Fruit fly (Drosophila melanogaster) whole organism, embryonic: ENCODE results near the gene CG6005.

Experiments used
- Adf1 ChIP-seq: fragments of 200-800 bp; sonication (Bioruptor generic); IDR thresholded peaks from 2 replicates; pipeline ENCODE4 v1.3.6; 2022; ENCODE audit warnings: missing biosample characterization, missing genetic modification characterization
- Atf3 ChIP-seq: fragments of 200-800 bp; sonication (Bioruptor generic); optimal IDR thresholded peaks from 3 replicates; lab custom pipeline; 2016; ENCODE audit warnings: missing biosample characterization, missing genetic modification characterization
- B-H1 ChIP-seq: fragments of 200-800 bp; sonication (Bioruptor generic); IDR thresholded peaks from 3 replicates; pipeline ENCODE4 v1.3.6; 2022; ENCODE audit warnings: missing biosample characterization, missing genetic modification characterization
- B-H2 ChIP-seq: fragments of 200-800 bp; sonication (Bioruptor generic); optimal IDR thresholded peaks from 2 replicates; lab custom pipeline; 2018; ENCODE audit warnings: missing biosample characterization, mild to moderate bottlenecking, missing genetic modification characterization
- CG10321 ChIP-seq: fragments of 200-800 bp; sonication (Bioruptor generic); IDR thresholded peaks from 2 replicates; pipeline ENCODE4 v1.3.6; 2022; ENCODE audit warnings: missing biosample characterization, missing genetic modification characterization
- CG11456 ChIP-seq: fragments of 200-800 bp; sonication (Bioruptor generic); IDR thresholded peaks from 3 replicates; pipeline ENCODE4 v1.3.6; 2022; ENCODE audit warnings: missing biosample characterization, missing genetic modification characterization
- CG12391 ChIP-seq: fragments of 200-800 bp; sonication (Bioruptor generic); optimal IDR thresholded peaks from 3 replicates; lab custom pipeline; 2018; ENCODE audit warnings: missing biosample characterization, mild to moderate bottlenecking, missing genetic modification characterization, moderate library complexity
- CG13123 ChIP-seq: fragments of 200-800 bp; sonication (Bioruptor generic); optimal IDR thresholded peaks from 2 replicates; lab custom pipeline; 2016; ENCODE audit warnings: missing biosample characterization, missing genetic modification characterization
- CG1647 ChIP-seq: fragments of 200-800 bp; sonication (Bioruptor generic); optimal IDR thresholded peaks from 3 replicates; lab custom pipeline; 2016; ENCODE audit warnings: missing biosample characterization, missing genetic modification characterization
- CG17359 ChIP-seq: fragments of 200-800 bp; sonication (Bioruptor generic); optimal IDR thresholded peaks from 3 replicates; lab custom pipeline; 2018; ENCODE audit warnings: missing biosample characterization, mild to moderate bottlenecking, missing genetic modification characterization, moderate library complexity
- CG2202 ChIP-seq: fragments of 200-800 bp; sonication (Bioruptor generic); optimal IDR thresholded peaks from 2 replicates; lab custom pipeline; 2018; ENCODE audit warnings: missing biosample characterization, mild to moderate bottlenecking, missing genetic modification characterization
- CG4360 ChIP-seq: fragments of 200-800 bp; sonication (Bioruptor generic); IDR thresholded peaks from 2 replicates; pipeline ENCODE4 v1.3.6; 2022; ENCODE audit warnings: missing biosample characterization, missing genetic modification characterization
- CG4854 ChIP-seq: fragments of 200-800 bp; sonication (Bioruptor generic); optimal IDR thresholded peaks from 2 replicates; lab custom pipeline; 2016; ENCODE audit warnings: missing biosample characterization, missing genetic modification characterization, inconsistent platforms
- CG5953 ChIP-seq: fragments of 200-800 bp; sonication (Bioruptor generic); IDR thresholded peaks from 2 replicates; pipeline ENCODE4 v1.3.6; 2022; ENCODE audit warnings: missing biosample characterization, missing genetic modification characterization
- CG7372 ChIP-seq: fragments of 200-800 bp; sonication (Bioruptor generic); IDR thresholded peaks from 2 replicates; pipeline ENCODE4 v1.3.6; 2022; ENCODE audit warnings: missing biosample characterization, missing genetic modification characterization
- CG9609 ChIP-seq: fragments of 200-800 bp; sonication (Bioruptor generic); optimal IDR thresholded peaks from 3 replicates; lab custom pipeline; 2016; ENCODE audit warnings: missing biosample characterization, missing genetic modification characterization
- CG9876 ChIP-seq: fragments of 200-800 bp; sonication (Bioruptor generic); optimal IDR thresholded peaks from 2 replicates; lab custom pipeline; 2016; ENCODE audit warnings: missing biosample characterization, missing genetic modification characterization
- Dad ChIP-seq: fragments of 200-800 bp; sonication (Bioruptor generic); optimal IDR thresholded peaks from 3 replicates; lab custom pipeline; 2016; ENCODE audit warnings: missing biosample characterization, missing genetic modification characterization
- Ets65A ChIP-seq: fragments of 200-800 bp; sonication (Bioruptor generic); peaks from one replicate; lab custom pipeline; 2016; ENCODE audit warnings: missing biosample characterization, missing genetic modification characterization
- Hey ChIP-seq: fragments of 200-800 bp; sonication (Bioruptor generic); optimal IDR thresholded peaks from 3 replicates; lab custom pipeline; 2018; ENCODE audit warnings: missing biosample characterization, mild to moderate bottlenecking, missing genetic modification characterization
- Hmx ChIP-seq: fragments of 200-800 bp; sonication (Bioruptor generic); optimal IDR thresholded peaks from 2 replicates; lab custom pipeline; 2016; ENCODE audit warnings: missing biosample characterization, missing genetic modification characterization
- Hr3 ChIP-seq: fragments of 200-800 bp; sonication (Bioruptor generic); optimal IDR thresholded peaks from 3 replicates; lab custom pipeline; 2016; ENCODE audit warnings: missing biosample characterization, missing genetic modification characterization
- Myb ChIP-seq: fragments of 200-800 bp; sonication (Bioruptor generic); optimal IDR thresholded peaks from 2 replicates; lab custom pipeline; 2016; ENCODE audit warnings: missing biosample characterization, missing genetic modification characterization
- NC2β ChIP-seq: fragments of 200-800 bp; sonication (Bioruptor generic); optimal IDR thresholded peaks from 2 replicates; lab custom pipeline; 2016; ENCODE audit warnings: missing biosample characterization, missing genetic modification characterization
- Opbp ChIP-seq: fragments of 200-800 bp; sonication (Bioruptor generic); IDR thresholded peaks from 3 replicates; pipeline ENCODE4 v1.3.6; 2022; ENCODE audit warnings: missing biosample characterization, missing genetic modification characterization; ENCODE audit not compliant: partially characterized antibody
- Ravus ChIP-seq: fragments of 200-800 bp; sonication (Bioruptor generic); IDR thresholded peaks from 2 replicates; pipeline ENCODE4 v1.3.6; 2022; ENCODE audit warnings: missing biosample characterization, missing genetic modification characterization
- Sry-δ ChIP-seq: fragments of 200-800 bp; sonication (Bioruptor generic); optimal IDR thresholded peaks from 2 replicates; lab custom pipeline; 2016; ENCODE audit warnings: missing biosample characterization, missing genetic modification characterization
- YL-1 ChIP-seq: fragments of 200-800 bp; sonication (Bioruptor generic); optimal IDR thresholded peaks from 3 replicates; lab custom pipeline; 2017; ENCODE audit warnings: missing biosample characterization, mild to moderate bottlenecking, missing genetic modification characterization
- ac ChIP-seq: fragments of 200-800 bp; sonication (Bioruptor generic); optimal IDR thresholded peaks from 3 replicates; lab custom pipeline; 2017; ENCODE audit warnings: missing biosample characterization, mild to moderate bottlenecking, missing genetic modification characterization
- aop ChIP-seq: fragments of 200-800 bp; sonication (Bioruptor generic); IDR thresholded peaks from 2 replicates; pipeline ENCODE4 v1.3.6; 2022; ENCODE audit warnings: missing biosample characterization, missing genetic modification characterization
- ash1 ChIP-seq: fragments of 200-800 bp; sonication (Bioruptor generic); optimal IDR thresholded peaks from 2 replicates; lab custom pipeline; 2018; ENCODE audit warnings: missing biosample characterization, mild to moderate bottlenecking, missing genetic modification characterization
- da ChIP-seq: fragments of 200-800 bp; sonication (Bioruptor generic); optimal IDR thresholded peaks from 2 replicates; lab custom pipeline; 2016; ENCODE audit warnings: missing biosample characterization, missing genetic modification characterization
- dati ChIP-seq: fragments of 200-800 bp; sonication (Bioruptor generic); IDR thresholded peaks from 2 replicates; pipeline ENCODE4 v1.3.6; 2022; ENCODE audit warnings: missing biosample characterization, missing genetic modification characterization
- esg ChIP-seq: fragments of 200-800 bp; sonication (Bioruptor generic); conservative IDR thresholded peaks from 2 replicates; pipeline ENCODE4 v1.3.6; 2022; ENCODE audit warnings: missing biosample characterization, missing genetic modification characterization
- gcm ChIP-seq: fragments of 200-800 bp; sonication (Bioruptor generic); optimal IDR thresholded peaks from 2 replicates; lab custom pipeline; 2019; ENCODE audit warnings: missing biosample characterization, mild to moderate bottlenecking, missing genetic modification characterization, moderate library complexity
- gcm2 ChIP-seq: fragments of 200-800 bp; sonication (Bioruptor generic); optimal IDR thresholded peaks from 2 replicates; lab custom pipeline; 2016; ENCODE audit warnings: missing biosample characterization, missing genetic modification characterization
- gem ChIP-seq: fragments of 200-800 bp; sonication (Bioruptor generic); optimal IDR thresholded peaks from 2 replicates; lab custom pipeline; 2019; ENCODE audit warnings: missing biosample characterization, mild to moderate bottlenecking, missing genetic modification characterization, moderate library complexity
- kah ChIP-seq: fragments of 200-800 bp; sonication (Bioruptor generic); optimal IDR thresholded peaks from 2 replicates; lab custom pipeline; 2018; ENCODE audit warnings: missing biosample characterization, mild to moderate bottlenecking, missing genetic modification characterization
- knrl ChIP-seq: fragments of 200-800 bp; sonication (Bioruptor generic); IDR thresholded peaks from 3 replicates; pipeline ENCODE4 v1.3.6; 2022; ENCODE audit warnings: missing biosample characterization, missing genetic modification characterization; ENCODE audit not compliant: partially characterized antibody
- mam ChIP-seq: fragments of 200-800 bp; sonication (Bioruptor generic); optimal IDR thresholded peaks from 3 replicates; lab custom pipeline; 2016; ENCODE audit warnings: missing biosample characterization, missing genetic modification characterization
- p53 ChIP-seq: fragments of 200-800 bp; sonication (Bioruptor generic); optimal IDR thresholded peaks from 2 replicates; lab custom pipeline; 2016; ENCODE audit warnings: missing biosample characterization, missing genetic modification characterization
- pfk ChIP-seq: fragments of 200-800 bp; sonication (Bioruptor generic); optimal IDR thresholded peaks from 2 replicates; lab custom pipeline; 2018; ENCODE audit warnings: missing biosample characterization, mild to moderate bottlenecking, missing genetic modification characterization, moderate library complexity
- pum ChIP-seq: fragments of 200-800 bp; sonication (Bioruptor generic); optimal IDR thresholded peaks from 2 replicates; lab custom pipeline; 2016; ENCODE audit warnings: missing biosample characterization, missing genetic modification characterization
- repo ChIP-seq: fragments of 200-800 bp; sonication (Bioruptor generic); optimal IDR thresholded peaks from 2 replicates; lab custom pipeline; 2016; ENCODE audit warnings: missing biosample characterization, missing genetic modification characterization
- sens-2 ChIP-seq: fragments of 200-800 bp; sonication (Bioruptor generic); IDR thresholded peaks from 2 replicates; pipeline ENCODE4 v1.3.6; 2022; ENCODE audit warnings: missing biosample characterization, missing genetic modification characterization
- slou ChIP-seq: fragments of 200-800 bp; sonication (Bioruptor generic); optimal IDR thresholded peaks from 3 replicates; lab custom pipeline; 2016; ENCODE audit warnings: missing biosample characterization, missing genetic modification characterization
- ssp ChIP-seq: fragments of 200-800 bp; sonication (Bioruptor generic); IDR thresholded peaks from 2 replicates; pipeline ENCODE4 v1.3.6; 2022; ENCODE audit warnings: missing biosample characterization, missing genetic modification characterization
- tll ChIP-seq, 2 experiments: fragments of 200-800 bp in 1 of 2; fragments of >200 bp in 1 of 2; sonication (Bioruptor generic) in 1 of 2; optimal IDR thresholded peaks; 2 replicates each; lab custom pipeline; 2017 to 2019; ENCODE audit warnings: missing biosample characterization in 2 of 2, missing genetic modification characterization in 2 of 2, mild to moderate bottlenecking in 1 of 2, moderate library complexity in 1 of 2
- vnd ChIP-seq: fragments of 200-800 bp; sonication (Bioruptor generic); IDR thresholded peaks from 3 replicates; pipeline ENCODE4 v1.3.6; 2022; ENCODE audit warnings: missing biosample characterization, missing genetic modification characterization; ENCODE audit not compliant: partially characterized antibody
- vvl ChIP-seq: fragments of 200-800 bp; sonication (Bioruptor generic); IDR thresholded peaks from 2 replicates; pipeline ENCODE4 v1.3.6; 2022; ENCODE audit warnings: missing biosample characterization, missing genetic modification characterization

The CG6005 gene

dm6 chr3R:18997388-18998287 is 26.2 kb downstream of the CG6005 start (continued):
- TF ChIP-seq Dad (no peak), Atf3 (GFP tag; lab: Kevin White, UChicago) (peak; percentile 54), aop (GFP tag; lab: Robert Waterston, UW) (no peak), Hmx (no peak), Sry-δ (GFP tag; lab: Kevin White, UChicago) (no peak), Adf1 (GFP tag; lab: Robert Waterston, UW) (no peak), kah (GFP tag; lab: Kevin White, UChicago) (peak; percentile 50), knrl (GFP tag; lab: Robert Waterston, UW) (no peak), esg (GFP tag; lab: Robert Waterston, UW) (no peak), pfk (GFP tag; lab: Kevin White, UChicago) (peak; percentile 27), Ets65A (GFP tag; lab: Kevin White, UChicago) (no peak), Myb (GFP tag; lab: Kevin White, UChicago) (no peak), CG2202 (tag; lab: Kevin White, UChicago) (peak; percentile 99), Ravus (GFP tag; lab: Robert Waterston, UW) (no peak), CG12391 (tag; lab: Kevin White, UChicago) (peak; percentile 71), B-H1 (GFP tag; lab: Robert Waterston, UW) (no peak), ac (GFP tag; lab: Kevin White, UChicago) (peak; percentile 96), da (GFP tag; lab: Kevin White, UChicago) (peak; percentile 45), CG7372 (GFP tag; lab: Robert Waterston, UW) (peak; percentile 17; the same call in 1 of the 2 replicates), sens-2 (peak; percentile 76; the same call in 1 of the 2 replicates), CG4360 (peak; percentile 44; the same call in 1 of the 2 replicates), pum (GFP tag; lab: Kevin White, UChicago) (no peak), CG13123 (GFP tag; lab: Kevin White, UChicago) (peak; percentile 54), CG11456 (GFP tag; lab: Robert Waterston, UW) (no peak), Opbp (GFP tag; lab: Robert Waterston, UW) (no peak), NC2β (GFP tag; lab: Kevin White, UChicago) (peak; percentile 77), slou (GFP tag; lab: Kevin White, UChicago) (no peak), p53 (GFP tag; lab: Kevin White, UChicago) (no peak), Hr3 (GFP tag; lab: Kevin White, UChicago) (peak; percentile 11), repo (GFP tag; lab: Kevin White, UChicago) (no peak), mam (GFP tag; lab: Kevin White, UChicago) (no peak), gcm (GFP tag; lab: Kevin White, UChicago) (peak; percentile 92), CG1647 (peak; percentile 10), CG5953 (GFP tag; lab: Robert Waterston, UW) (peak; percentile 82), gcm2 (GFP tag; lab: Kevin White, UChicago) (peak; percentile 42), gem (tag; lab: Kevin White, UChicago) (peak; percentile 77), CG4854 (peak; percentile 5), ash1 (GFP tag; lab: Kevin White, UChicago) (no peak), vvl (peak; percentile 14; the same call in 1 of the 2 replicates), ssp (GFP tag; lab: Robert Waterston, UW) (no peak), CG9876 (GFP tag; lab: Kevin White, UChicago) (peak; percentile 5), Hey (tag; lab: Kevin White, UChicago) (peak; percentile 73), CG10321 (GFP tag; lab: Robert Waterston, UW) (peak; percentile 45; the same call in 1 of the 2 replicates), CG9609 (GFP tag; lab: Kevin White, UChicago) (no peak), dati (GFP tag; lab: Robert Waterston, UW) (no peak), YL-1 (GFP tag; lab: Kevin White, UChicago) (peak; percentile 92), CG17359 (tag; lab: Kevin White, UChicago) (peak; percentile 65), B-H2 (GFP tag; lab: Kevin White, UChicago) (no peak), vnd (GFP tag; lab: Robert Waterston, UW) (no peak), tll (GFP tag; optimal IDR thresholded peaks at IDR 0.05; lab: Kevin White, UChicago) (peak in 1 of 2 experiments; percentile 43)
